Worm (Caenorhabditis elegans): ENCODE measurements around the gene math-18.

math-18 gene

ce11 chrII:2175367-2175766 lies 21.6 kb downstream of the math-18 start, which contains the start of gene C33C12.7:
Gene C33C12.7, minus strand, starts transcription at chrII:2175467.
- TF ChIP-seq ref-2 (tag; optimal IDR thresholded peaks at IDR 0.05) (no peak), C38D4.7 (GFP tag; optimal IDR thresholded peaks at IDR 0.05) (no peak), sox-4 (tag; optimal IDR thresholded peaks at IDR 0.05) (no peak), fkh-6 (tag; optimal IDR thresholded peaks at IDR 0.05) (no peak), ahr-1 (tag; optimal IDR thresholded peaks at IDR 0.05) (no peak), ztf-16 (tag; optimal IDR thresholded peaks at IDR 0.05) (no peak), hlh-15 (tag; optimal IDR thresholded peaks at IDR 0.05) (no peak), che-1 (tag; optimal IDR thresholded peaks at IDR 0.05) (no peak)

- TF ChIP-seq elt-2 (tag; optimal IDR thresholded peaks at IDR 0.05) (peak; percentile 23), unc-3 (GFP tag; conservative IDR thresholded peaks at IDR 0.05) (no peak), unc-3 (tag; optimal IDR thresholded peaks at IDR 0.05) (no peak)
These were observed 22.9 kb downstream of the math-18 start, which contains the start of gene gba-1 for ce11 chrII:2176688-2177087. Gene gba-1, plus strand, starts transcription at chrII:2176741.

- no peak for TF ChIP-seq unc-55 (GFP tag; optimal IDR thresholded peaks at IDR 0.05)
- no peak for TF ChIP-seq pax-1 (tag; optimal IDR thresholded peaks at IDR 0.05)
- TF ChIP-seq sox-4 (tag; optimal IDR thresholded peaks at IDR 0.05) = no peak
- TF ChIP-seq pros-1 (tag; optimal IDR thresholded peaks at IDR 0.05) = no peak
- TF ChIP-seq pat-9 (tag; optimal IDR thresholded peaks at IDR 0.05) = no peak
- no peak for TF ChIP-seq fkh-10 (GFP tag; optimal IDR thresholded peaks at IDR 0.05)
- no peak for TF ChIP-seq mec-3 (tag; optimal IDR thresholded peaks at IDR 0.05; ENCODE audit: borderline replicate concordance)
These were observed 23.9 kb downstream of the math-18 start for ce11 chrII:2177735-2178134.

- TF ChIP-seq odd-2 (tag; optimal IDR thresholded peaks at IDR 0.05) (no peak), pha-4 (tag; optimal IDR thresholded peaks at IDR 0.05) (no peak), ceh-6 (GFP tag; optimal IDR thresholded peaks at IDR 0.05) (no peak), fkh-6 (tag; optimal IDR thresholded peaks at IDR 0.05) (no peak), ttx-3 (tag; optimal IDR thresholded peaks at IDR 0.05) (no peak), ceh-18 (tag; optimal IDR thresholded peaks at IDR 0.05) (no peak), rnt-1 (tag; optimal IDR thresholded peaks at IDR 0.05) (no peak), nfya-1 (tag; optimal IDR thresholded peaks at IDR 0.05) (no peak)
These were observed 32.5 kb downstream of the math-18 start, which contains the start of gene gba-2 for ce11 chrII:2186329-2186728. Gene gba-2, minus strand, starts transcription at chrII:2186434.

- TF ChIP-seq ceh-22 (tag; optimal IDR thresholded peaks at IDR 0.05) = no peak
- TF ChIP-seq unc-55 (GFP tag; optimal IDR thresholded peaks at IDR 0.05) = no peak
- TF ChIP-seq dmd-4 (tag; optimal IDR thresholded peaks at IDR 0.05; ENCODE audit: borderline replicate concordance) = no peak
- no peak for TF ChIP-seq F13H6.1 (tag; optimal IDR thresholded peaks at IDR 0.05)
- no peak for TF ChIP-seq Y22D7AL.16 (tag; optimal IDR thresholded peaks at IDR 0.05)
- TF ChIP-seq pat-9 (tag; optimal IDR thresholded peaks at IDR 0.05) = no peak
- no peak for TF ChIP-seq pqm-1 (tag; optimal IDR thresholded peaks at IDR 0.05)
- TF ChIP-seq C38D4.7 (GFP tag; optimal IDR thresholded peaks at IDR 0.05) = no peak
- TF ChIP-seq hlh-6 (tag; optimal IDR thresholded peaks at IDR 0.05) = no peak
- no peak for TF ChIP-seq eyg-1 (tag; optimal IDR thresholded peaks at IDR 0.05)
These were observed 32.9 kb downstream of the math-18 start for ce11 chrII:2186730-2187129.

- no peak for TF ChIP-seq syd-9 (tag; optimal IDR thresholded peaks at IDR 0.05)
- TF ChIP-seq odd-2 (tag; optimal IDR thresholded peaks at IDR 0.05) = no peak
- no peak for TF ChIP-seq sdc-2 (tag; optimal IDR thresholded peaks at IDR 0.05)
- TF ChIP-seq F13H6.1 (tag; optimal IDR thresholded peaks at IDR 0.05) = no peak
- TF ChIP-seq pat-9 (tag; optimal IDR thresholded peaks at IDR 0.05) = no peak
- TF ChIP-seq lim-6 (tag; optimal IDR thresholded peaks at IDR 0.05) = no peak
- no peak for TF ChIP-seq K09A11.1 (tag; optimal IDR thresholded peaks at IDR 0.05; ENCODE audit: insufficient read depth)
- TF ChIP-seq eyg-1 (tag; optimal IDR thresholded peaks at IDR 0.05) = no peak
These were observed 35.5 kb downstream of the math-18 start, which contains the start of gene mtq-2 for ce11 chrII:2189357-2189756. Gene mtq-2, minus strand, starts transcription at chrII:2189457.

Data from whole organism, late embryonic.